Worm (Caenorhabditis elegans) whole organism, late embryonic: ENCODE results near the gene sipa-1.

Experiments
- C38D4.7 ChIP-seq: fragments of 200-800 bp; sonication (Bioruptor generic); optimal IDR thresholded peaks from 2 replicates; lab custom pipeline; 2018; ENCODE audit warnings: mild to moderate bottlenecking, missing genetic modification characterization, moderate library complexity, missing compliant biosample characterization
- K02D7.2 ChIP-seq: sonication (generic microtip); optimal IDR thresholded peaks from 2 replicates; lab custom pipeline; 2017; ENCODE audit warnings: mild to moderate bottlenecking, missing genetic modification characterization, missing compliant biosample characterization
- ahr-1 ChIP-seq: sonication (generic microtip); optimal IDR thresholded peaks from 2 replicates; lab custom pipeline; 2016; ENCODE audit warnings: missing genetic modification characterization, missing compliant biosample characterization
- ceh-18 ChIP-seq: sonication (generic microtip); optimal IDR thresholded peaks from 2 replicates; lab custom pipeline; 2016; ENCODE audit warnings: missing genetic modification characterization, missing compliant biosample characterization
- ceh-30 ChIP-seq: fragments of 150-350 bp; optimal IDR thresholded peaks from 2 replicates; lab custom pipeline; 2014; ENCODE audit warnings: missing biosample characterization, missing genetic modification characterization
- ceh-31 ChIP-seq: sonication (generic microtip); optimal IDR thresholded peaks from 2 replicates; lab custom pipeline; 2016; ENCODE audit warnings: missing genetic modification characterization, missing compliant biosample characterization
- ceh-34 ChIP-seq: sonication (generic microtip); optimal IDR thresholded peaks from 2 replicates; lab custom pipeline; 2016; ENCODE audit warnings: mild to moderate bottlenecking, missing genetic modification characterization, missing compliant biosample characterization
- ceh-45 ChIP-seq: fragments of 200-800 bp; sonication (Bioruptor generic); IDR thresholded peaks from 2 replicates; pipeline ENCODE4 v1.3.6; 2022; ENCODE audit warnings: missing genetic modification reagents, missing genetic modification characterization, missing compliant biosample characterization
- ceh-6 ChIP-seq: fragments of 200-800 bp; sonication (Bioruptor generic); optimal IDR thresholded peaks from 2 replicates; lab custom pipeline; 2018; ENCODE audit warnings: mild to moderate bottlenecking, missing genetic modification characterization, missing compliant biosample characterization
- ceh-9 ChIP-seq: sonication (generic microtip); optimal IDR thresholded peaks from 2 replicates; lab custom pipeline; 2016; ENCODE audit warnings: mild to moderate bottlenecking, missing genetic modification characterization, inconsistent platforms, missing compliant biosample characterization
- dmd-4 ChIP-seq: sonication (generic microtip); optimal IDR thresholded peaks from 2 replicates; lab custom pipeline; 2016; ENCODE audit warnings: borderline replicate concordance, missing genetic modification characterization, missing compliant biosample characterization
- elt-2 ChIP-seq: sonication (generic microtip); optimal IDR thresholded peaks from 2 replicates; lab custom pipeline; 2016; ENCODE audit warnings: missing genetic modification reagents, missing genetic modification characterization, missing compliant biosample characterization
- ets-4 ChIP-seq: sonication (generic microtip); optimal IDR thresholded peaks from 2 replicates; lab custom pipeline; 2016; ENCODE audit warnings: missing genetic modification characterization, missing compliant biosample characterization
- eyg-1 ChIP-seq: sonication (generic microtip); optimal IDR thresholded peaks from 2 replicates; lab custom pipeline; 2016; ENCODE audit warnings: missing genotype, missing genetic modification characterization, missing compliant biosample characterization
- fkh-6 ChIP-seq: sonication (generic microtip); optimal IDR thresholded peaks from 2 replicates; lab custom pipeline; 2016; ENCODE audit warnings: missing genetic modification characterization, missing compliant biosample characterization
- hlh-15 ChIP-seq: sonication (generic microtip); optimal IDR thresholded peaks from 2 replicates; lab custom pipeline; 2016; ENCODE audit warnings: missing genetic modification characterization, missing compliant biosample characterization
- hlh-30 ChIP-seq: sonication (generic microtip); optimal IDR thresholded peaks from 2 replicates; lab custom pipeline; 2017; ENCODE audit warnings: antibody characterized with exemption, missing genetic modification characterization, missing compliant biosample characterization; ENCODE audit not compliant: insufficient read depth
- hlh-6 ChIP-seq: sonication (generic microtip); optimal IDR thresholded peaks from 2 replicates; lab custom pipeline; 2016; ENCODE audit warnings: missing genotype, missing genetic modification characterization, missing compliant biosample characterization
- hlh-8 ChIP-seq: sonication (generic microtip); optimal IDR thresholded peaks from 2 replicates; lab custom pipeline; 2016; ENCODE audit warnings: missing genotype, missing genetic modification characterization, missing compliant biosample characterization
- madf-2 ChIP-seq: sonication (generic microtip); optimal IDR thresholded peaks from 2 replicates; lab custom pipeline; 2017; ENCODE audit warnings: missing genetic modification characterization, missing compliant biosample characterization
- nfya-1 ChIP-seq: sonication (generic microtip); optimal IDR thresholded peaks from 2 replicates; lab custom pipeline; 2017; ENCODE audit warnings: missing genetic modification characterization, mild to moderate bottlenecking, missing compliant biosample characterization, antibody characterized with exemption, moderate library complexity
- nhr-11 ChIP-seq: fragments of 150-350 bp; optimal IDR thresholded peaks from 2 replicates; lab custom pipeline; 2014; ENCODE audit warnings: missing biosample characterization, missing genetic modification characterization
- nhr-232 ChIP-seq: sonication (generic microtip); optimal IDR thresholded peaks from 2 replicates; lab custom pipeline; 2016; ENCODE audit warnings: missing genetic modification characterization, missing compliant biosample characterization
- pha-2 ChIP-seq: sonication (generic microtip); optimal IDR thresholded peaks from 2 replicates; lab custom pipeline; 2017; ENCODE audit warnings: mild to moderate bottlenecking, missing genetic modification characterization, missing compliant biosample characterization
- pros-1 ChIP-seq: fragments of 150-350 bp; optimal IDR thresholded peaks from 2 replicates; lab custom pipeline; 2014; ENCODE audit warnings: missing biosample characterization, missing genetic modification reagents, missing genetic modification characterization
- ref-2 ChIP-seq: sonication (generic microtip); optimal IDR thresholded peaks from 2 replicates; lab custom pipeline; 2016; ENCODE audit warnings: missing genetic modification characterization, missing compliant biosample characterization
- rnt-1 ChIP-seq: sonication (generic microtip); optimal IDR thresholded peaks from 2 replicates; lab custom pipeline; 2016; ENCODE audit warnings: missing genetic modification characterization, missing compliant biosample characterization
- sdc-2 ChIP-seq: sonication (generic microtip); optimal IDR thresholded peaks from 2 replicates; lab custom pipeline; 2016; ENCODE audit warnings: missing genotype, missing genetic modification characterization, missing compliant biosample characterization
- sox-2 ChIP-seq: fragments of 200-800 bp; sonication (Bioruptor generic); IDR thresholded peaks from 2 replicates; pipeline ENCODE4 v1.3.6; 2022; ENCODE audit warnings: missing genetic modification reagents, missing genetic modification characterization, missing compliant biosample characterization
- sox-4 ChIP-seq: sonication (generic microtip); optimal IDR thresholded peaks from 2 replicates; lab custom pipeline; 2017; ENCODE audit warnings: mild to moderate bottlenecking, missing genetic modification characterization, inconsistent platforms, missing compliant biosample characterization
- syd-9 ChIP-seq: sonication (generic microtip); optimal IDR thresholded peaks from 2 replicates; lab custom pipeline; 2016; ENCODE audit warnings: mild to moderate bottlenecking, missing genetic modification characterization, moderate library complexity, missing compliant biosample characterization
- tbx-2 ChIP-seq: sonication (generic microtip); optimal IDR thresholded peaks from 2 replicates; lab custom pipeline; 2016; ENCODE audit warnings: missing genetic modification characterization, missing compliant biosample characterization
- ttx-3 ChIP-seq: sonication (generic microtip); optimal IDR thresholded peaks from 2 replicates; lab custom pipeline; 2016; ENCODE audit warnings: missing genetic modification reagents, missing genetic modification characterization, missing compliant biosample characterization
- unc-55 ChIP-seq: sonication (generic microtip); optimal IDR thresholded peaks from 2 replicates; lab custom pipeline; 2017; ENCODE audit warnings: missing biosample characterization, missing genetic modification reagents, missing genetic modification characterization
- zip-5 ChIP-seq: sonication (generic microtip); optimal IDR thresholded peaks from 2 replicates; lab custom pipeline; 2016; ENCODE audit warnings: missing genetic modification characterization, missing compliant biosample characterization

The sipa-1 gene

ce11 chrV:11631128-11631527 lies 6.0 kb downstream of the sipa-1 start:
- TF ChIP-seq hlh-6 (tag; lab: Kevin White, UChicago) (no peak), dmd-4 (tag; lab: Kevin White, UChicago) (no peak), syd-9 (no peak), ttx-3 (no peak), rnt-1 (tag; lab: Kevin White, UChicago) (no peak)

ce11 chrV:11629222-11630026 lies 7.7 kb downstream of the sipa-1 start, which contains the start of gene F35B12.10:
TSS of gene F35B12.10 (minus strand) at chrV:11629272.
- TF ChIP-seq hlh-15 (tag; lab: Kevin White, UChicago) (no peak), elt-2 (tag; lab: Kevin White, UChicago) (peak; percentile 69), eyg-1 (no peak), unc-55 (no peak), ceh-30 (tag; lab: Kevin White, UChicago) (no peak), fkh-6 (tag; lab: Kevin White, UChicago) (no peak)

ce11 chrV:11627837-11628236 lies 9.3 kb downstream of the sipa-1 start:
- TF ChIP-seq sdc-2 (tag; lab: Kevin White, UChicago) (no peak), pros-1 (tag; lab: Kevin White, UChicago) (no peak), nhr-11 (tag; lab: Kevin White, UChicago) (no peak), C38D4.7 (GFP tag; lab: Kevin White, UChicago) (no peak), ceh-18 (tag; lab: Kevin White, UChicago) (no peak), nfya-1 (tag; lab: Kevin White, UChicago) (no peak), fkh-6 (tag; lab: Kevin White, UChicago) (no peak), rnt-1 (tag; lab: Kevin White, UChicago) (no peak), elt-2 (tag; lab: Kevin White, UChicago) (no peak), ref-2 (no peak), syd-9 (no peak), sox-2 (no peak), ceh-6 (GFP tag; lab: Kevin White, UChicago) (no peak), hlh-8 (tag; lab: Kevin White, UChicago) (no peak), ahr-1 (tag; lab: Kevin White, UChicago) (no peak)
- TF ChIP-seq, all 69 proteins: peak for 0

- TF ChIP-seq ceh-45 (no peak), ceh-34 (tag; lab: Kevin White, UChicago) (no peak), K02D7.2 (no peak), hlh-30 (tag; lab: Kevin White, UChicago) (no peak), ceh-31 (tag; lab: Kevin White, UChicago) (no peak), pha-2 (tag; lab: Kevin White, UChicago) (no peak), sdc-2 (tag; lab: Kevin White, UChicago) (no peak), zip-5 (tag; lab: Kevin White, UChicago) (no peak), ets-4 (tag; lab: Kevin White, UChicago) (no peak), unc-55 (no peak), madf-2 (tag; lab: Kevin White, UChicago) (no peak), rnt-1 (tag; lab: Kevin White, UChicago) (no peak), tbx-2 (tag; lab: Kevin White, UChicago) (no peak), C38D4.7 (GFP tag; lab: Kevin White, UChicago) (no peak), sox-4 (tag; lab: Kevin White, UChicago) (no peak), ahr-1 (tag; lab: Kevin White, UChicago) (no peak), nhr-232 (no peak), ceh-9 (tag; lab: Kevin White, UChicago) (no peak)
Observed at ce11 chrV:11624954-11625353, 12.1 kb downstream of the sipa-1 start.
